Worm (Caenorhabditis elegans) whole organism, young adult: ENCODE results near the gene lron-2.

Experiments
- B0019.2 ChIP-seq: fragments of 200-800 bp; sonication (Bioruptor generic); conservative IDR thresholded peaks from 2 replicates; pipeline ENCODE4 v1.3.6; 2022; ENCODE audit warnings: missing genetic modification reagents, missing genetic modification characterization, missing compliant biosample characterization
- B0035.1 ChIP-seq: sonication (generic microtip); optimal IDR thresholded peaks from 2 replicates; lab custom pipeline; 2016; ENCODE audit warnings: missing genetic modification characterization, mild to moderate bottlenecking, missing compliant biosample characterization, missing genotype, missing genetic modification reagents
- B0261.1 ChIP-seq: sonication (generic microtip); optimal IDR thresholded peaks from 2 replicates; lab custom pipeline; 2016; ENCODE audit warnings: mild to moderate bottlenecking, missing genetic modification characterization, moderate library complexity, missing compliant biosample characterization
- C17E4.6 ChIP-seq: fragments of 200-800 bp; sonication (Bioruptor generic); IDR thresholded peaks from 2 replicates; pipeline ENCODE4 v1.3.6; 2022; ENCODE audit warnings: missing genetic modification reagents, missing genetic modification characterization, missing compliant biosample characterization
- D2030.7 ChIP-seq: fragments of 200-800 bp; sonication (Bioruptor generic); IDR thresholded peaks from 2 replicates; pipeline ENCODE4 v1.3.6; 2022; ENCODE audit warnings: missing genetic modification reagents, missing genetic modification characterization, missing compliant biosample characterization
- F10E7.11 ChIP-seq: sonication (generic microtip); optimal IDR thresholded peaks from 2 replicates; lab custom pipeline; 2017; ENCODE audit warnings: mild to moderate bottlenecking, missing genetic modification characterization, moderate library complexity, missing compliant biosample characterization
- F39B2.1 ChIP-seq: fragments of 200-800 bp; sonication (Bioruptor generic); IDR thresholded peaks from 2 replicates; pipeline ENCODE4 v1.3.6; 2022; ENCODE audit warnings: missing genetic modification reagents, missing genetic modification characterization, missing compliant biosample characterization
- T07F8.4 ChIP-seq: sonication (generic microtip); optimal IDR thresholded peaks from 2 replicates; lab custom pipeline; 2016; ENCODE audit warnings: mild to moderate bottlenecking, missing genetic modification characterization, moderate library complexity, missing compliant biosample characterization
- T26A5.8 ChIP-seq: sonication (generic microtip); optimal IDR thresholded peaks from 2 replicates; lab custom pipeline; 2016; ENCODE audit warnings: missing genetic modification characterization, missing compliant biosample characterization
- Y53F4B.3 ChIP-seq: fragments of 200-800 bp; sonication (Bioruptor generic); IDR thresholded peaks from 2 replicates; pipeline ENCODE4 v1.3.6; 2022; ENCODE audit warnings: missing genetic modification reagents, missing genetic modification characterization, missing compliant biosample characterization
- Y53G8AR.9 ChIP-seq: fragments of 200-800 bp; sonication (Bioruptor generic); conservative IDR thresholded peaks from 2 replicates; pipeline ENCODE4 v1.3.6; 2022; ENCODE audit warnings: missing genetic modification reagents, missing genetic modification characterization, missing compliant biosample characterization
- Y56A3A.18 ChIP-seq: fragments of 200-800 bp; sonication (Bioruptor generic); IDR thresholded peaks from 2 replicates; pipeline ENCODE4 v1.3.6; 2022; ENCODE audit warnings: missing genetic modification reagents, missing genetic modification characterization, missing compliant biosample characterization
- Y95B8A.8 ChIP-seq: fragments of 200-800 bp; sonication (Bioruptor generic); IDR thresholded peaks from 2 replicates; pipeline ENCODE4 v1.3.6; 2022; ENCODE audit warnings: missing genetic modification reagents, missing genetic modification characterization, missing compliant biosample characterization
- aptf-2 ChIP-seq: fragments of 200-800 bp; sonication (Bioruptor generic); conservative IDR thresholded peaks from 2 replicates; pipeline ENCODE4 v1.3.6; 2022; ENCODE audit warnings: missing genetic modification reagents, missing genetic modification characterization, missing compliant biosample characterization
- atf-7 ChIP-seq: sonication (generic microtip); optimal IDR thresholded peaks from 2 replicates; lab custom pipeline; 2017; ENCODE audit warnings: mild to moderate bottlenecking, missing genetic modification characterization, missing compliant biosample characterization
- attf-3 ChIP-seq: fragments of 200-800 bp; sonication (Bioruptor generic); conservative IDR thresholded peaks from 2 replicates; pipeline ENCODE4 v1.3.6; 2022; ENCODE audit warnings: missing genetic modification reagents, missing genetic modification characterization, missing compliant biosample characterization
- bed-1 ChIP-seq: fragments of 200-800 bp; sonication (Bioruptor generic); IDR thresholded peaks from 2 replicates; pipeline ENCODE4 v1.3.6; 2022; ENCODE audit warnings: missing genetic modification reagents, missing genetic modification characterization, missing compliant biosample characterization
- bed-2 ChIP-seq: fragments of 200-800 bp; sonication (Bioruptor generic); IDR thresholded peaks from 2 replicates; pipeline ENCODE4 v1.3.6; 2022; ENCODE audit warnings: missing genetic modification reagents, missing genetic modification characterization, missing compliant biosample characterization
- cebp-2 ChIP-seq: fragments of 200-800 bp; sonication (Bioruptor generic); IDR thresholded peaks from 2 replicates; pipeline ENCODE4 v1.3.6; 2022; ENCODE audit warnings: missing genetic modification characterization, missing compliant biosample characterization
- chd-7 ChIP-seq: sonication (generic microtip); optimal IDR thresholded peaks from 2 replicates; lab custom pipeline; 2016; ENCODE audit warnings: mild to moderate bottlenecking, missing genetic modification characterization, moderate library complexity, missing compliant biosample characterization
- dpff-1 ChIP-seq: sonication (generic microtip); optimal IDR thresholded peaks from 2 replicates; lab custom pipeline; 2017; ENCODE audit warnings: mild to moderate bottlenecking, missing genetic modification characterization, missing compliant biosample characterization
- egl-18 ChIP-seq: fragments of 200-800 bp; sonication (Bioruptor generic); IDR thresholded peaks from 2 replicates; pipeline ENCODE4 v1.3.6; 2022; ENCODE audit warnings: missing genetic modification reagents, missing genetic modification characterization, missing compliant biosample characterization
- egrh-3 ChIP-seq: fragments of 200-800 bp; sonication (Bioruptor generic); IDR thresholded peaks from 2 replicates; pipeline ENCODE4 v1.3.6; 2022; ENCODE audit warnings: missing genetic modification reagents, missing genetic modification characterization, missing compliant biosample characterization
- ets-4 ChIP-seq: fragments of 200-800 bp; sonication (Bioruptor generic); optimal IDR thresholded peaks from 2 replicates; lab custom pipeline; 2018; ENCODE audit warnings: mild to moderate bottlenecking, missing genetic modification characterization, missing compliant biosample characterization
- fkh-3 ChIP-seq: sonication (generic microtip); optimal IDR thresholded peaks from 2 replicates; lab custom pipeline; 2016; ENCODE audit warnings: mild to moderate bottlenecking, missing genetic modification characterization, missing compliant biosample characterization
- hlh-26 ChIP-seq: fragments of 200-800 bp; sonication (Bioruptor generic); conservative IDR thresholded peaks from 2 replicates; pipeline ENCODE4 v1.3.6; 2022; ENCODE audit warnings: missing genetic modification reagents, missing genetic modification characterization, missing compliant biosample characterization
- let-526 ChIP-seq: fragments of 200-800 bp; sonication (Bioruptor generic); IDR thresholded peaks from 2 replicates; pipeline ENCODE4 v1.3.6; 2022; ENCODE audit warnings: missing genetic modification reagents, missing genetic modification characterization, missing compliant biosample characterization
- let-607 ChIP-seq, 2 experiments: fragments of 200-800 bp in 1 of 2; sonication (Bioruptor generic) in 1 of 2; sonication (generic microtip) in 1 of 2; optimal IDR thresholded peaks; 2 replicates each; lab custom pipeline; 2016 to 2018; ENCODE audit warnings: mild to moderate bottlenecking in 2 of 2, missing compliant biosample characterization in 2 of 2, missing genetic modification characterization in 2 of 2, moderate library complexity in 2 of 2, missing genotype in 1 of 2
- lin-26 ChIP-seq: fragments of 200-800 bp; sonication (Bioruptor generic); IDR thresholded peaks from 2 replicates; pipeline ENCODE4 v1.3.6; 2022; ENCODE audit warnings: missing genetic modification reagents, missing genetic modification characterization, missing compliant biosample characterization
- lin-40 ChIP-seq: sonication (generic microtip); optimal IDR thresholded peaks from 2 replicates; lab custom pipeline; 2016; ENCODE audit warnings: missing genetic modification characterization, mild to moderate bottlenecking, missing compliant biosample characterization, missing genotype, missing genetic modification reagents
- lir-1 ChIP-seq: fragments of 200-800 bp; sonication (Bioruptor generic); conservative IDR thresholded peaks from 2 replicates; pipeline ENCODE4 v1.3.6; 2022; ENCODE audit warnings: missing genetic modification reagents, missing genetic modification characterization, missing compliant biosample characterization
- lsy-27 ChIP-seq: sonication (generic microtip); optimal IDR thresholded peaks from 2 replicates; lab custom pipeline; 2017; ENCODE audit warnings: missing genetic modification characterization, mild to moderate bottlenecking, missing compliant biosample characterization, antibody characterized with exemption, missing genotype, borderline replicate concordance; ENCODE audit not compliant: insufficient read depth
- madf-10 ChIP-seq: sonication (generic microtip); optimal IDR thresholded peaks from 2 replicates; lab custom pipeline; 2016; ENCODE audit warnings: mild to moderate bottlenecking, missing genetic modification characterization, missing compliant biosample characterization
- madf-3 ChIP-seq: fragments of 200-800 bp; sonication (Bioruptor generic); IDR thresholded peaks from 2 replicates; pipeline ENCODE4 v1.3.6; 2022; ENCODE audit warnings: missing genetic modification reagents, missing genetic modification characterization, missing compliant biosample characterization
- mel-28 ChIP-seq: sonication (generic microtip); optimal IDR thresholded peaks from 2 replicates; lab custom pipeline; 2016; ENCODE audit warnings: borderline replicate concordance, mild to moderate bottlenecking, missing genetic modification characterization, missing compliant biosample characterization
- mes-4 ChIP-seq: sonication (generic microtip); optimal IDR thresholded peaks from 2 replicates; lab custom pipeline; 2016; ENCODE audit warnings: missing genotype, missing genetic modification characterization, missing compliant biosample characterization
- nfyb-1 ChIP-seq: fragments of 200-800 bp; sonication (Bioruptor generic); IDR thresholded peaks from 2 replicates; pipeline ENCODE4 v1.3.6; 2022; ENCODE audit warnings: missing genetic modification reagents, missing genetic modification characterization, missing compliant biosample characterization
- nhr-179 ChIP-seq: sonication (generic microtip); optimal IDR thresholded peaks from 2 replicates; lab custom pipeline; 2016; ENCODE audit warnings: mild to moderate bottlenecking, missing genetic modification characterization, missing compliant biosample characterization
- nhr-27 ChIP-seq: fragments of 200-800 bp; sonication (Bioruptor generic); optimal IDR thresholded peaks from 2 replicates; lab custom pipeline; 2018; ENCODE audit warnings: mild to moderate bottlenecking, missing genetic modification characterization, moderate library complexity, missing compliant biosample characterization
- nhr-90 ChIP-seq: sonication (generic microtip); optimal IDR thresholded peaks from 2 replicates; lab custom pipeline; 2016; ENCODE audit warnings: missing genotype, mild to moderate bottlenecking, missing genetic modification characterization, missing compliant biosample characterization
- rec-8 ChIP-seq, 2 experiments: sonication (generic microtip); optimal IDR thresholded peaks; 2 replicates each; lab custom pipeline; 2016; ENCODE audit warnings: mild to moderate bottlenecking in 2 of 2, missing genetic modification characterization in 2 of 2, missing genetic modification reagents in 2 of 2, missing genotype in 2 of 2, missing biosample characterization in 1 of 2, missing compliant biosample characterization in 1 of 2, moderate library complexity in 1 of 2
- rpc-1 ChIP-seq, 2 experiments: fragments of 150-350 bp in 1 of 2; sonication (generic microtip) in 1 of 2; optimal IDR thresholded peaks; 2 replicates each; lab custom pipeline; 2014 to 2018; ENCODE audit warnings: missing biosample characterization in 1 of 2, missing genetic modification characterization in 1 of 2, missing genetic modification reagents in 1 of 2, missing genotype in 1 of 2
- sptf-2 ChIP-seq: fragments of 200-800 bp; sonication (Bioruptor generic); optimal IDR thresholded peaks from 2 replicates; lab custom pipeline; 2018; ENCODE audit warnings: mild to moderate bottlenecking, missing genetic modification characterization, missing compliant biosample characterization
- zfh-2 ChIP-seq: fragments of 200-800 bp; sonication (Bioruptor generic); conservative IDR thresholded peaks from 2 replicates; pipeline ENCODE4 v1.3.6; 2022; ENCODE audit warnings: missing genetic modification reagents, missing genetic modification characterization, missing compliant biosample characterization
- ztf-18 ChIP-seq: sonication (generic microtip); optimal IDR thresholded peaks from 2 replicates; lab custom pipeline; 2016; ENCODE audit warnings: missing genotype, mild to moderate bottlenecking, missing genetic modification characterization, missing compliant biosample characterization
- ztf-25 ChIP-seq: fragments of 200-800 bp; sonication (Bioruptor generic); IDR thresholded peaks from 2 replicates; pipeline ENCODE4 v1.3.6; 2022; ENCODE audit warnings: missing genetic modification reagents, missing genetic modification characterization, missing compliant biosample characterization
- ztf-3 ChIP-seq: fragments of 200-800 bp; sonication (Bioruptor generic); optimal IDR thresholded peaks from 2 replicates; lab custom pipeline; 2018; ENCODE audit warnings: mild to moderate bottlenecking, missing genetic modification characterization, missing compliant biosample characterization
- ztf-6 ChIP-seq: fragments of 200-800 bp; sonication (Bioruptor generic); IDR thresholded peaks from 2 replicates; pipeline ENCODE4 v1.3.6; 2022; ENCODE audit warnings: missing genetic modification reagents, missing genetic modification characterization, missing compliant biosample characterization

The lron-2 gene

DNA sequence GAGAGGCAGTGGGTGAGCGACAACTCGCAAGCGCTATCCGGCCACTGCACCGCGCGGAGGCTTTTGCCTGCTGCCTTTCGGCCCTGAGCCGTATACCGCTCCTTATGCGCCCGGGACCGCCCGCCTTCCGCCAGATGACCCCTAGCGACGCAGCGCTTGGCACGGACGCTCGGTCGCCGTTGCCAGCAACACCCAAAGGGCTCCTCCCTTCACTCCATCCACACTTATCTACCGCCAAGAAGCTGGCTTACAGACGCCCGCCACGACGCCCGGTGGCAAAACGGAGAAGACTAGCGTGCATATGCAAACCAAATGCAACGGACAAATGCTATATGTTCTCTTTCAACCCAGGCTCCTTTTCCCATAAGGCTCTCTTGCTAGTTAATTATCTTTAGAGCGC lies 6.0 kb upstream of the lron-2 start:
- peak; percentile 19 for TF ChIP-seq B0261.1 (tag; lab: Kevin White, UChicago)
- no peak for TF ChIP-seq lin-40 (tag; lab: Kevin White, UChicago)
- no peak for TF ChIP-seq lir-1 (GFP tag; lab: Robert Waterston, UW)
- TF ChIP-seq rpc-1 (optimal IDR thresholded peaks at IDR 0.05; lab: Kevin White, UChicago): no peak
- TF ChIP-seq rpc-1 (tag; optimal IDR thresholded peaks at IDR 0.05; lab: Kevin White, UChicago): peak; percentile 16
- TF ChIP-seq D2030.7: no peak
- no peak for TF ChIP-seq C17E4.6 (GFP tag; lab: Robert Waterston, UW)
- 0 out of 2 replicates have a peak, but pooled peaks have one; percentile 64 for TF ChIP-seq cebp-2 (GFP tag; lab: Robert Waterston, UW)
- TF ChIP-seq nhr-179 (tag; lab: Kevin White, UChicago): no peak
- peak; percentile 93 for TF ChIP-seq egrh-3 (GFP tag; lab: Robert Waterston, UW)
- TF ChIP-seq ztf-6 (GFP tag; lab: Robert Waterston, UW): no peak
- no peak for TF ChIP-seq fkh-3
- no peak for TF ChIP-seq chd-7 (tag; lab: Kevin White, UChicago)
- TF ChIP-seq lsy-27 (tag; lab: Kevin White, UChicago): no peak
- TF ChIP-seq madf-10: no peak
- TF ChIP-seq ets-4 (GFP tag; lab: Kevin White, UChicago): no peak
- TF ChIP-seq T26A5.8 (tag; lab: Kevin White, UChicago): no peak
- TF ChIP-seq let-526 (GFP tag; lab: Robert Waterston, UW): no peak
- no peak for TF ChIP-seq nhr-27 (tag; lab: Kevin White, UChicago)
- no peak; the same call in 1 of the 2 replicates for TF ChIP-seq nfyb-1 (GFP tag; lab: Robert Waterston, UW)
- TF ChIP-seq bed-2 (GFP tag; lab: Robert Waterston, UW): 0 out of 2 replicates have a peak, but pooled peaks have one; percentile 47
- no peak for TF ChIP-seq nhr-90
- no peak for TF ChIP-seq sptf-2
- no peak for TF ChIP-seq Y56A3A.18
- 0 out of 2 replicates have a peak, but pooled peaks have one; percentile 14 for TF ChIP-seq attf-3 (GFP tag; lab: Robert Waterston, UW)
- TF ChIP-seq Y53G8AR.9 (GFP tag; lab: Robert Waterston, UW): no peak
- no peak for TF ChIP-seq ztf-25 (GFP tag; lab: Robert Waterston, UW)
- no peak for TF ChIP-seq B0019.2 (GFP tag; lab: Robert Waterston, UW)
- TF ChIP-seq Y53F4B.3 (GFP tag; lab: Robert Waterston, UW): no peak
- 0 out of 2 replicates have a peak, but pooled peaks have one; percentile 41 for TF ChIP-seq lin-26 (GFP tag; lab: Robert Waterston, UW)
- TF ChIP-seq zfh-2 (GFP tag; lab: Robert Waterston, UW): peak; percentile 97
- no peak for TF ChIP-seq atf-7
- no peak for TF ChIP-seq madf-3
- no peak for TF ChIP-seq egl-18 (GFP tag; lab: Robert Waterston, UW)
- TF ChIP-seq mel-28: no peak
- no peak for TF ChIP-seq F10E7.11 (tag; lab: Kevin White, UChicago)
- TF ChIP-seq ztf-18 (tag; lab: Kevin White, UChicago): no peak
- no peak for TF ChIP-seq rec-8 (tag; optimal IDR thresholded peaks at IDR 0.05; lab: Kevin White, UChicago)
- TF ChIP-seq T07F8.4: no peak
- TF ChIP-seq Y95B8A.8: no peak
- TF ChIP-seq F39B2.1 (GFP tag; lab: Robert Waterston, UW): no peak
- no peak for TF ChIP-seq ztf-3 (GFP tag; lab: Kevin White, UChicago)
- TF ChIP-seq bed-1: no peak
- no peak for TF ChIP-seq aptf-2 (GFP tag; lab: Robert Waterston, UW)
- no peak for TF ChIP-seq let-607 (tag; optimal IDR thresholded peaks at IDR 0.05; lab: Kevin White, UChicago)
- TF ChIP-seq hlh-26 (GFP tag; lab: Robert Waterston, UW): no peak
- TF ChIP-seq mes-4 (tag; lab: Kevin White, UChicago): no peak
- TF ChIP-seq B0035.1 (tag; lab: Kevin White, UChicago): no peak
- TF ChIP-seq dpff-1 (tag; lab: Kevin White, UChicago): no peak
